Fruit fly (Drosophila melanogaster): Measurements from ENCODE around the gene CG17242.

Gene CG17242

DNA sequence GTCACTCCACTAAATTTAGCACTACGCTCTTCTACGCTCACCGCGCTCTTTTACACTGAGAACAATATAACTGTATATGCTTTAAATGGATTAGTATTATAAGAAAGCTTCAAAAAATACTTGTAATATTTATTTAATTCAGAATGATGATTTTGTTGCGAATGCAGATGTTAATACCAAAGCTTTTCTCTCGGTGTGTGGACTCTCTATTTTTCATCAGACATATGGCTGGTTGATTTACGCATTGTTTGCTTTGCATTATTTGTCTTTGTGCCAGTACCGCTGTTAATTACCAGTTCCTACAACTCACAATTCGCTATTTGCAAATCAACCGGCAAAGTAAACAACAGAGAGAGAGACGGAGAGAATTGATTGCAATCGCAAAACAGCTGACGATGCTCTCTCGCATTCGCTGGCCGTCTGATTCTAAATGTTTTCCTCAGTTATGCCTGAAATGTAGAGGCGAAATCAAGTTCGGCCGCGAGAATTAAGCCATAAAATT is 47.2 kb downstream of the CG17242 start (continued):
- TF ChIP-seq ind (GFP tag; optimal IDR thresholded peaks at IDR 0.05) = peak; percentile 94
- TF ChIP-seq seq (GFP tag; IDR thresholded peaks at IDR 0.05) = peak; percentile 98
- TF ChIP-seq CG11696 (GFP tag; IDR thresholded peaks at IDR 0.05) = peak; percentile 94
- TF ChIP-seq CG6175 (GFP tag; IDR thresholded peaks at IDR 0.05) = peak; percentile 96
- TF ChIP-seq Ets97D (GFP tag; optimal IDR thresholded peaks at IDR 0.05) = peak; percentile 85
- peak; percentile 89 for TF ChIP-seq Max (GFP tag; optimal IDR thresholded peaks at IDR 0.05)
- peak; percentile 96 for TF ChIP-seq CG12219 (GFP tag; optimal IDR thresholded peaks at IDR 0.05)
- peak; percentile 66 for TF ChIP-seq YL-1 (GFP tag; optimal IDR thresholded peaks at IDR 0.05)
- no peak for TF ChIP-seq HLH4C (GFP tag; IDR thresholded peaks at IDR 0.05; ENCODE audit: partially characterized antibody)
- TF ChIP-seq D19A (tag; optimal IDR thresholded peaks at IDR 0.05) = peak; percentile 89
- peak; percentile 97 for TF ChIP-seq CG6689 (GFP tag; IDR thresholded peaks at IDR 0.05)
- TF ChIP-seq CG33557 (GFP tag; optimal IDR thresholded peaks at IDR 0.05) = peak; percentile 90
- TF ChIP-seq fru (optimal IDR thresholded peaks at IDR 0.05) = no peak
- peak; percentile 98 for TF ChIP-seq CG43689 (GFP tag; IDR thresholded peaks at IDR 0.05)
- TF ChIP-seq CG2202 (tag; optimal IDR thresholded peaks at IDR 0.05) = peak; percentile 94
- peak; percentile 87 for TF ChIP-seq CG7357 (GFP tag; IDR thresholded peaks at IDR 0.05)
- TF ChIP-seq Sry-β (GFP tag; optimal IDR thresholded peaks at IDR 0.05) = peak; percentile 40
- peak; percentile 92 for TF ChIP-seq onecut (GFP tag; IDR thresholded peaks at IDR 0.05)
- TF ChIP-seq trh (GFP tag; optimal IDR thresholded peaks at IDR 0.05) = peak; percentile 94
- peak; percentile 80 for TF ChIP-seq CG4360 (GFP tag; IDR thresholded peaks at IDR 0.05)
- peak; percentile 98 for TF ChIP-seq Dbx (GFP tag; IDR thresholded peaks at IDR 0.05)
- peak; percentile 96 for TF ChIP-seq Fer3 (tag; optimal IDR thresholded peaks at IDR 0.05)
- TF ChIP-seq tio (GFP tag; optimal IDR thresholded peaks at IDR 0.05) = peak; percentile 97
- peak; percentile 65 for TF ChIP-seq bigmax (GFP tag; optimal IDR thresholded peaks at IDR 0.05)
- TF ChIP-seq gcm (GFP tag; optimal IDR thresholded peaks at IDR 0.05) = peak; percentile 95
- peak; percentile 99 for TF ChIP-seq Drgx (GFP tag; IDR thresholded peaks at IDR 0.05)
- peak; percentile 86 for TF ChIP-seq D19B (GFP tag; optimal IDR thresholded peaks at IDR 0.05)
- TF ChIP-seq C15 (GFP tag; IDR thresholded peaks at IDR 0.05) = peak; percentile 96
- peak; percentile 95 for TF ChIP-seq CG10959 (GFP tag; IDR thresholded peaks at IDR 0.05)
- peak; percentile 68 for TF ChIP-seq MESR4 (GFP tag; optimal IDR thresholded peaks at IDR 0.05)
- peak; percentile 75 for TF ChIP-seq ac (GFP tag; optimal IDR thresholded peaks at IDR 0.05)
- peak; percentile 94 for TF ChIP-seq CG2875 (GFP tag; optimal IDR thresholded peaks at IDR 0.05)
- TF ChIP-seq ssp (GFP tag; IDR thresholded peaks at IDR 0.05) = peak; percentile 93
- peak; percentile 91 for TF ChIP-seq CG15011 (GFP tag; optimal IDR thresholded peaks at IDR 0.05)
- no peak for TF ChIP-seq pita (GFP tag; optimal IDR thresholded peaks at IDR 0.05)
- peak; percentile 89 for TF ChIP-seq NK7.1 (GFP tag; optimal IDR thresholded peaks at IDR 0.05)
- peak; percentile 96 for TF ChIP-seq Rx (GFP tag; IDR thresholded peaks at IDR 0.05)
- TF ChIP-seq H15 (GFP tag; IDR thresholded peaks at IDR 0.05) = peak; percentile 96
- TF ChIP-seq ftz-f1 (GFP tag; optimal IDR thresholded peaks at IDR 0.05) = peak; percentile 68
- TF ChIP-seq CG13296 (GFP tag; optimal IDR thresholded peaks at IDR 0.05) = peak; percentile 97
- TF ChIP-seq CG10543 (GFP tag; optimal IDR thresholded peaks at IDR 0.05) = peak; percentile 95
- TF ChIP-seq CG8924 (tag; optimal IDR thresholded peaks at IDR 0.05) = peak; percentile 98
- peak; percentile 96 for TF ChIP-seq ham (GFP tag; IDR thresholded peaks at IDR 0.05)
- TF ChIP-seq ci (GFP tag; IDR thresholded peaks at IDR 0.05) = peak; percentile 99
- TF ChIP-seq CG17912 (GFP tag; optimal IDR thresholded peaks at IDR 0.05) = peak; percentile 91
- peak; percentile 99 for TF ChIP-seq sens (GFP tag)
- peak; percentile 85 for TF ChIP-seq p53 (GFP tag; optimal IDR thresholded peaks at IDR 0.05)
- peak; percentile 92 for TF ChIP-seq Atf3 (GFP tag; optimal IDR thresholded peaks at IDR 0.05)
- peak; percentile 91; the same call in 3 of the 4 replicates for TF ChIP-seq chinmo (GFP tag; IDR thresholded peaks at IDR 0.05; ENCODE audit: partially characterized antibody)
- peak; percentile 17 for TF ChIP-seq BEAF-32 (GFP tag; optimal IDR thresholded peaks at IDR 0.05)
- TF ChIP-seq gcm2 (GFP tag; optimal IDR thresholded peaks at IDR 0.05) = peak; percentile 85

Data from whole organism, embryonic.